Worm (Caenorhabditis elegans) whole organism, L4 larva: ENCODE results near the gene T09F3.4.

Experiments used
- F10B5.3 ChIP-seq: sonication (generic microtip); optimal IDR thresholded peaks from 2 replicates; lab custom pipeline; 2016; ENCODE audit warnings: mild to moderate bottlenecking, missing genetic modification characterization, missing compliant biosample characterization
- nhr-25 ChIP-seq: sonication (generic microtip); optimal IDR thresholded peaks from 2 replicates; lab custom pipeline; 2017; ENCODE audit warnings: missing genetic modification characterization, mild to moderate bottlenecking, missing compliant biosample characterization, antibody characterized with exemption, moderate library complexity, borderline replicate concordance; ENCODE audit not compliant: insufficient read depth
- nhr-41 ChIP-seq: fragments of 200-800 bp; sonication (Bioruptor generic); IDR thresholded peaks from 2 replicates; pipeline ENCODE4 v1.3.6; 2022; ENCODE audit warnings: missing genetic modification reagents, missing genetic modification characterization, missing compliant biosample characterization

DNA sequence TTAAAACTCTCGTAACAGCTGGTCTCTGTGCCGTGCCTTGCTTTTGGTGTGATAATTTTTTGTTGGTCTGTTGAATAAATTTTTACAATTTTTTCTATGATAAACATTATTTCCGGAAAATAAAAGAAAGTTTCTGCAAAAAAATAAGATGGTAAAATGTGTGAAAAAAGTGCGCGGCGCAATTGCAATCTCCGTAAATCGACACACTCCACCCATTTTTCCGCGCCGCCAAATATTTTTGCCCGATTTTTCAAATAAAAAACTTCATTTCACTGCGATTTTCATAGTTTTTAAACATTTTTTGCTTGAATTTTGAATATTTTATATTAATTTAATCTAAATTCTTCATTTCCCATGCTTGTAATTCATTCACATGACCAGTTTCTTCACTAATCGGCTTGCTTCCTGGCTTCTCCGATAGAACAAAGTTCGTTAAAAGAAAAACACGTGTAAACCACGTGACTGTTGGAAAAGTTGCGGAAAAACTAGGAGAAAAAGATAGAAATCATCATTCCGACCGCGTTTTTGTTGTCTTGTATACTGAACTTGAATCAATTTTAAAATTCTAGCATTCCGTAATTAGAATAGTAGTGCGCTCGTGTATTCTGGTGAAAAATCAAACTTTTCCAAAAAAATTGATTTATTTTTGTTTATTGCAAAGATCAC is 7.3 kb upstream of the T09F3.4 start:
- TF ChIP-seq F10B5.3 (tag; lab: Kevin White, UChicago) (no peak), nhr-25 (tag; lab: Kevin White, UChicago) (no peak), nhr-41 (GFP tag; lab: Robert Waterston, UW) (no peak)
